Fruit fly (Drosophila melanogaster) whole organism, wandering third instar larva: ENCODE measurements around the gene Eig71Eg.

ENCODE experiments used
- Abd-B ChIP-seq: fragments of >200 bp; optimal IDR thresholded peaks from 2 replicates; lab custom pipeline; 2017; ENCODE audit warnings: missing biosample characterization, missing genetic modification characterization
- CG9705 ChIP-seq: fragments of 200-800 bp; sonication (Bioruptor generic); optimal IDR thresholded peaks from 2 replicates; lab custom pipeline; 2018; ENCODE audit warnings: missing biosample characterization, mild to moderate bottlenecking, missing genetic modification characterization
- Dfd ChIP-seq: fragments of >200 bp; optimal IDR thresholded peaks from 2 replicates; lab custom pipeline; 2017; ENCODE audit warnings: missing biosample characterization, missing genetic modification characterization
- Dif ChIP-seq: fragments of 200-275, 200-300 bp; sonication (Bioruptor generic); optimal IDR thresholded peaks from 2 replicates; lab custom pipeline; 2018; ENCODE audit warnings: missing biosample characterization, missing genetic modification characterization; ENCODE audit not compliant: partially characterized antibody
- GATAd ChIP-seq: sonication (Bioruptor generic); optimal IDR thresholded peaks from 2 replicates; lab custom pipeline; 2016; ENCODE audit warnings: missing biosample characterization, missing genetic modification characterization
- HLH106 ChIP-seq: fragments of 200-800 bp; optimal IDR thresholded peaks from 3 replicates; lab custom pipeline; 2019; ENCODE audit warnings: missing biosample characterization, mild to moderate bottlenecking, missing genetic modification characterization, moderate library complexity
- Hnf4 ChIP-seq: fragments of 200-800 bp; sonication (Bioruptor generic); optimal IDR thresholded peaks from 2 replicates; lab custom pipeline; 2016; ENCODE audit warnings: missing biosample characterization, mild to moderate bottlenecking, missing genetic modification characterization
- Hr83 ChIP-seq: fragments of 200-300 bp; sonication (Bioruptor generic); optimal IDR thresholded peaks from 2 replicates; lab custom pipeline; 2016; ENCODE audit warnings: missing biosample characterization, mild to moderate bottlenecking, missing genetic modification characterization, moderate library complexity; ENCODE audit not compliant: poor library complexity, severe bottlenecking
- Jra ChIP-seq: sonication (Bioruptor generic); optimal IDR thresholded peaks from 2 replicates; lab custom pipeline; 2016; ENCODE audit warnings: missing biosample characterization, missing genetic modification characterization
- Mio ChIP-seq: sonication (Bioruptor generic); optimal IDR thresholded peaks from 2 replicates; lab custom pipeline; 2016; ENCODE audit warnings: missing biosample characterization, missing genetic modification characterization
- Myc ChIP-seq: fragments of >200 bp; optimal IDR thresholded peaks from 2 replicates; lab custom pipeline; 2017
- N ChIP-seq: fragments of >200 bp; optimal IDR thresholded peaks from 2 replicates; lab custom pipeline; 2018; ENCODE audit warnings: missing biosample characterization, missing external identifiers, missing genetic modification characterization
- OdsH ChIP-seq: fragments of 200-800 bp; sonication (Bioruptor generic); optimal IDR thresholded peaks from 2 replicates; lab custom pipeline; 2016; ENCODE audit warnings: missing biosample characterization, mild to moderate bottlenecking, missing genetic modification characterization
- Rel ChIP-seq, 2 experiments: fragments of 200-800 bp; sonication (Bioruptor generic) in 1 of 2; optimal IDR thresholded peaks; 2 replicates in 1 of 2; 3 replicates in 1 of 2; lab custom pipeline; 2016 to 2019; ENCODE audit warnings: mild to moderate bottlenecking in 2 of 2, missing biosample characterization in 2 of 2, missing genetic modification characterization in 2 of 2, moderate library complexity in 1 of 2
- Sp1 ChIP-seq: fragments of 200-800 bp; sonication (Bioruptor generic); optimal IDR thresholded peaks from 3 replicates; lab custom pipeline; 2019; ENCODE audit warnings: missing biosample characterization, mild to moderate bottlenecking, missing genetic modification characterization, moderate library complexity
- Vsx2 ChIP-seq: fragments of 200-300, 225-300 bp; sonication (Bioruptor generic); optimal IDR thresholded peaks from 2 replicates; lab custom pipeline; 2018; ENCODE audit warnings: missing biosample characterization, missing genetic modification characterization; ENCODE audit not compliant: partially characterized antibody
- brk ChIP-seq: fragments of 200-800 bp; sonication (Bioruptor generic); optimal IDR thresholded peaks from 2 replicates; lab custom pipeline; 2016; ENCODE audit warnings: missing biosample characterization, mild to moderate bottlenecking, missing genetic modification characterization
- dl ChIP-seq, 2 experiments: fragments of 175-275, 200-275 bp in 1 of 2; fragments of 200-275 bp in 1 of 2; sonication (Bioruptor generic); optimal IDR thresholded peaks; lab custom pipeline; 2018; ENCODE audit warnings: mild to moderate bottlenecking in 2 of 2, missing biosample characterization in 2 of 2, missing genetic modification characterization in 2 of 2, moderate library complexity in 2 of 2; ENCODE audit not compliant: partially characterized antibody in 2 of 2, insufficient read depth in 1 of 2
- dmrt93B ChIP-seq: fragments of 200-800 bp; sonication (Bioruptor generic); optimal IDR thresholded peaks from 2 replicates; lab custom pipeline; 2018; ENCODE audit warnings: missing biosample characterization, mild to moderate bottlenecking, missing genetic modification characterization
- dsf ChIP-seq: sonication (Bioruptor generic); optimal IDR thresholded peaks from 2 replicates; lab custom pipeline; 2016; ENCODE audit warnings: missing biosample characterization, missing genetic modification characterization, borderline replicate concordance
- ey ChIP-seq: fragments of 200-800 bp; sonication (Bioruptor generic); optimal IDR thresholded peaks from 2 replicates; lab custom pipeline; 2016; ENCODE audit warnings: missing biosample characterization, missing genetic modification characterization
- foxo ChIP-seq, 2 experiments: fragments of 200-800 bp; sonication (Bioruptor generic); optimal IDR thresholded peaks; 2 replicates in 1 of 2; 3 replicates in 1 of 2; lab custom pipeline; 2016 to 2017; ENCODE audit warnings: missing biosample characterization in 2 of 2, missing genetic modification characterization in 2 of 2
- fru ChIP-seq: fragments of 200-800 bp; sonication (Bioruptor generic); optimal IDR thresholded peaks from 3 replicates; lab custom pipeline; 2016; ENCODE audit warnings: missing biosample characterization, mild to moderate bottlenecking, missing genetic modification characterization
- h ChIP-seq: fragments of 200-800 bp; sonication (Bioruptor generic); optimal IDR thresholded peaks from 3 replicates; lab custom pipeline; 2016; ENCODE audit warnings: missing biosample characterization, mild to moderate bottlenecking, missing genetic modification characterization
- jim ChIP-seq: fragments of 175-275, 200-325 bp; sonication (Bioruptor generic); optimal IDR thresholded peaks from 2 replicates; lab custom pipeline; 2016; ENCODE audit warnings: missing biosample characterization, mild to moderate bottlenecking, missing genetic modification characterization
- lola ChIP-seq: fragments of >200 bp; optimal IDR thresholded peaks from 2 replicates; lab custom pipeline; 2017; ENCODE audit warnings: missing biosample characterization, missing genetic modification characterization
- pan ChIP-seq: fragments of >200 bp; optimal IDR thresholded peaks from 2 replicates; lab custom pipeline; 2017
- tai ChIP-seq: sonication (Bioruptor generic); optimal IDR thresholded peaks from 2 replicates; lab custom pipeline; 2016; ENCODE audit warnings: missing biosample characterization, missing genetic modification characterization
- usp ChIP-seq: fragments of >200 bp; optimal IDR thresholded peaks from 2 replicates; lab custom pipeline; 2017; ENCODE audit warnings: missing biosample characterization, missing genetic modification characterization

Eig71Eg gene

dm6 chr3L:15677662-15678061, 20.2 kb downstream of the Eig71Eg start:
- TF ChIP-seq Mio (GFP tag; lab: Kevin White, UChicago): no peak
- TF ChIP-seq GATAd (GFP tag; lab: Kevin White, UChicago): no peak
- no peak for TF ChIP-seq Jra (GFP tag; lab: Kevin White, UChicago)
- no peak for TF ChIP-seq ey (GFP tag; lab: Kevin White, UChicago)

dm6 chr3L:15678284-15678683, 20.9 kb downstream of the Eig71Eg start:
- no peak for TF ChIP-seq jim (GFP tag; lab: Kevin White, UChicago)
- TF ChIP-seq Myc (lab: Kevin White, UChicago): no peak
- no peak for TF ChIP-seq Hnf4 (GFP tag; lab: Kevin White, UChicago)
- TF ChIP-seq OdsH (GFP tag; lab: Kevin White, UChicago): no peak
- no peak for TF ChIP-seq usp (GFP tag; lab: Kevin White, UChicago)
- TF ChIP-seq Vsx2 (GFP tag; lab: Kevin White, UChicago): no peak
- no peak for TF ChIP-seq Dif (GFP tag; lab: Kevin White, UChicago)
- TF ChIP-seq dsf (GFP tag; lab: Kevin White, UChicago): no peak
- TF ChIP-seq dl (GFP tag; optimal IDR thresholded peaks at IDR 0.05; lab: Kevin White, UChicago; ENCODE audit: insufficient read depth in 1 of 2, partially characterized antibody in 2 of 2): no peak
- no peak for TF ChIP-seq ey (GFP tag; lab: Kevin White, UChicago)
- no peak for TF ChIP-seq Dfd (GFP tag; lab: Kevin White, UChicago)
- TF ChIP-seq brk: no peak
- TF ChIP-seq lola: no peak
- no peak for TF ChIP-seq Hr83 (GFP tag; lab: Kevin White, UChicago)
- TF ChIP-seq h (GFP tag; lab: Kevin White, UChicago): no peak

dm6 chr3L:15679420-15679819, 22.0 kb downstream of the Eig71Eg start, which contains the start of gene CG7304:
Gene CG7304 (plus strand): TSS chr3L:15679720.
- TF ChIP-seq brk: no peak
- TF ChIP-seq Abd-B: no peak
- TF ChIP-seq Jra (GFP tag; lab: Kevin White, UChicago): no peak
- TF ChIP-seq Dif (GFP tag; lab: Kevin White, UChicago): no peak
- no peak for TF ChIP-seq Myc (lab: Kevin White, UChicago)
- no peak for TF ChIP-seq ey (GFP tag; lab: Kevin White, UChicago)
- no peak for TF ChIP-seq Hnf4 (GFP tag; lab: Kevin White, UChicago)
- TF ChIP-seq Hr83 (GFP tag; lab: Kevin White, UChicago): no peak
- TF ChIP-seq dl (GFP tag; optimal IDR thresholded peaks at IDR 0.05; lab: Kevin White, UChicago; ENCODE audit: insufficient read depth in 1 of 2, partially characterized antibody in 2 of 2): no peak
- TF ChIP-seq foxo (GFP tag; optimal IDR thresholded peaks at IDR 0.05; lab: Kevin White, UChicago): no peak
- no peak for TF ChIP-seq Dfd (GFP tag; lab: Kevin White, UChicago)
- TF ChIP-seq dmrt93B (GFP tag; lab: Kevin White, UChicago): no peak
- no peak for TF ChIP-seq Sp1
- TF ChIP-seq usp (GFP tag; lab: Kevin White, UChicago): no peak
- no peak for TF ChIP-seq pan (lab: Kevin White, UChicago)
- TF ChIP-seq, all 38 proteins: peak for 0

dm6 chr3L:15683345-15683922, 26.0 kb downstream of the Eig71Eg start, which contains the start of the genes CG7579 and Pgant8:
Gene CG7579 (minus strand): TSS chr3L:15683445.
Gene Pgant8 (plus strand): TSS chr3L:15683872.
- no peak for TF ChIP-seq ey (GFP tag; lab: Kevin White, UChicago)
- TF ChIP-seq Rel (GFP tag; optimal IDR thresholded peaks at IDR 0.05; lab: Kevin White, UChicago): no peak
- TF ChIP-seq Rel (tag; optimal IDR thresholded peaks at IDR 0.05; lab: Kevin White, UChicago): no peak
- TF ChIP-seq Mio (GFP tag; lab: Kevin White, UChicago): no peak
- TF ChIP-seq HLH106 (tag; lab: Kevin White, UChicago): no peak
- TF ChIP-seq Myc (lab: Kevin White, UChicago): no peak
- TF ChIP-seq dmrt93B (GFP tag; lab: Kevin White, UChicago): no peak
- TF ChIP-seq Dfd (GFP tag; lab: Kevin White, UChicago): no peak
- no peak for TF ChIP-seq Vsx2 (GFP tag; lab: Kevin White, UChicago)
- no peak for TF ChIP-seq Jra (GFP tag; lab: Kevin White, UChicago)
- TF ChIP-seq tai (GFP tag; lab: Kevin White, UChicago): no peak
- no peak for TF ChIP-seq Sp1
- TF ChIP-seq fru (GFP tag; lab: Kevin White, UChicago): no peak
- no peak for TF ChIP-seq OdsH (GFP tag; lab: Kevin White, UChicago)
- no peak for TF ChIP-seq CG9705 (GFP tag; lab: Kevin White, UChicago)
- TF ChIP-seq Dif (GFP tag; lab: Kevin White, UChicago): no peak
- no peak for TF ChIP-seq N (GFP tag; lab: Kevin White, UChicago)
- TF ChIP-seq dl (GFP tag; optimal IDR thresholded peaks at IDR 0.05; lab: Kevin White, UChicago; ENCODE audit: insufficient read depth in 1 of 2, partially characterized antibody in 2 of 2): no peak
- no peak for TF ChIP-seq lola
- TF ChIP-seq, all 38 proteins: peak for 0
